Worm (Caenorhabditis elegans) whole organism, L4/young adult: Measurements from ENCODE around the gene R09F10.3.

ENCODE experiments used
- W03F9.2 ChIP-seq: fragments of 150-350 bp; optimal IDR thresholded peaks from 2 replicates; lab custom pipeline; 2014; ENCODE audit warnings: missing biosample characterization, missing genetic modification characterization
- dao-5 ChIP-seq: sonication (generic microtip); optimal IDR thresholded peaks from 2 replicates; lab custom pipeline; 2016; ENCODE audit warnings: missing genotype, missing genetic modification characterization, moderate library complexity, missing compliant biosample characterization
- him-1 ChIP-seq: sonication (generic microtip); optimal IDR thresholded peaks from 2 replicates; lab custom pipeline; 2016; ENCODE audit warnings: missing genotype, missing genetic modification reagents, missing genetic modification characterization, missing compliant biosample characterization

DNA sequence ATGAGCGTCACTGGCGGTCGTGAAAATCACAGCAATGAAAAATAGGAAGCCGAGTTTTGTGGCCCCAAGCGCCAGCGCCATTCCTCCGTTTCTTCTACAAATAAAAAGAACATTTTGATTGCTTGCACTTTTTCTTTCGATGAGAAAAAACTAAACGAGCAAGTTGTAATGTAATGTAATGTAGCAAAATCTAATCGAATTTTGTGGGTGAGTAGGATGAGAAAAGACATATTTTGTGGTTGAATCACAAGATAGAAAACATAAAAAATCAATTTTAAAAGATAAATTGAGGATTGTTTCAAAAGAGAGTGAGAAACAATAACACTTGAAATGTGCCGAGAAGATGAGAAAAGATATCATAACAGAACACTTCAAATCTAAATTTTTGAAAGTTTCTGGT lies 13.2 kb downstream of the R09F10.3 start, which contains the start of gene R09F10.5:
- TF ChIP-seq W03F9.2 (tag; lab: Kevin White, UChicago) (no peak), him-1 (tag; lab: Kevin White, UChicago) (no peak), dao-5 (tag; lab: Kevin White, UChicago) (no peak)
